Worm (Caenorhabditis elegans): ENCODE measurements around the gene nrf-6.

DNA sequence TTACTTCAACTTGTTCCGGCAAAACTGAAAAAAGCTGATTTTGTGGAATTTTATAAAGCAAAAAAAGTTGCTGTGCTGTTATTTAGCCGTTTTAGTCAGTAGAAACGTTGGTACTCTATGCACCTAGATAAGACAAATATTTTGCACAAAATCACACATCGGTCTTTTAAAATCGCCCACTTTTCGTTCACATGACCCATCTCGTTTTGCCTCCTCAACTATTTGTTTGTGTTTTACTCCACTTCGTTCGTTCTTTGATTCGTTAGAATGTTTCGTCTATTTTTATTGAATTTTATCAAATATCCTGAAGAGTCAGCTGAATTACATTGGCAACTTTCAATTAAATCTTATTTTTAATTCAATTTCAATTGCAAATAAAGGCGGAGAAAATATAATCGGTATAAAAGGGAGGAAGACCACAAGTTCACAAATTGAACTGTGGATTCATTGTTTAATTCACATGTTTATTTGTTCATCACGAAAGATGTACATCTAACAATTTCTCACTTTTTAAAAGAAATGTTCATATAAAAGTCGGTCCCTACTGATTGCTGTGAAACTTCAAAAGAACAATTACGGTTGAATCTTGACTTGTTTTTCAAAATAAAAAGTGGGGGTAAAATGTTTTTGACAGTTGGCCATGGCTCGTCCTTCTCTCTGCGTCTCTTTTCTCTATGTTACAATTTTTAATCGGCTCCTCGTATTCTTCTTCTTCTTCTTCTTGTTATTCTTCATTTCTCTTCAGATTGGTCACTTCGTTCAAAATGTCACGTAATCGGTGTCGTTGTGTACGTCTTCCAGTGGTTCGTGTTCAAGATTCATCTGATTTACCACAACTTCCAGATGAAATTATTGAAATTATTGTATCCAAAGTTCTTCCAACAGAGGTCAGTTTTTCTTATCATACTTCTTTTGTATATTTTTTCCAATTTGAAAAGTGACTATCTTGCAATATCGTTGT, 20.2 kb downstream of the nrf-6 start, which contains the start of gene DH11.2:
- TF ChIP-seq aha-1 (tag; optimal IDR thresholded peaks at IDR 0.05), result no peak
- TF ChIP-seq egl-27 (tag; optimal IDR thresholded peaks at IDR 0.05), result no peak
- no peak for TF ChIP-seq ama-1 (optimal IDR thresholded peaks at IDR 0.05)
- peak; percentile 73 for TF ChIP-seq nhr-71 (tag; optimal IDR thresholded peaks at IDR 0.05)
- TF ChIP-seq blmp-1 (tag; optimal IDR thresholded peaks at IDR 0.05), result peak; percentile 61
- TF ChIP-seq nhr-76 (tag; optimal IDR thresholded peaks at IDR 0.05), result no peak
- TF ChIP-seq aly-2 (tag; optimal IDR thresholded peaks at IDR 0.05), result no peak
- no peak for TF ChIP-seq mef-2 (tag; optimal IDR thresholded peaks at IDR 0.05)
- TF ChIP-seq ceh-82 (tag; optimal IDR thresholded peaks at IDR 0.05), result no peak
- TF ChIP-seq snpc-4 (tag; optimal IDR thresholded peaks at IDR 0.05), result no peak
- no peak for TF ChIP-seq unc-30 (tag; optimal IDR thresholded peaks at IDR 0.05)
- no peak for TF ChIP-seq dpl-1 (GFP tag; optimal IDR thresholded peaks at IDR 0.05)
- TF ChIP-seq pag-3 (tag; optimal IDR thresholded peaks at IDR 0.05; ENCODE audit: borderline replicate concordance, insufficient read depth), result no peak
